Fruit fly (Drosophila melanogaster): Measurements from ENCODE around the gene Polr2J.

Gene Polr2J

dm6 chr2L:17431359-17431675 lies 21.1 kb upstream of the Polr2J start (continued):
- TF ChIP-seq fkh (GFP tag; optimal IDR thresholded peaks at IDR 0.05) (no peak), Eip93F (GFP tag; optimal IDR thresholded peaks at IDR 0.05) (no peak), esn (GFP tag; optimal IDR thresholded peaks at IDR 0.05) (peak; percentile 85), Eip75B (GFP tag; optimal IDR thresholded peaks at IDR 0.05) (peak; percentile 47), cyc (GFP tag; optimal IDR thresholded peaks at IDR 0.05) (peak; percentile 70), CG7368 (GFP tag; optimal IDR thresholded peaks at IDR 0.05) (peak; percentile 62), Smox (GFP tag; optimal IDR thresholded peaks at IDR 0.05) (no peak), lz (GFP tag; optimal IDR thresholded peaks at IDR 0.05) (peak; percentile 72), Ets96B (tag; optimal IDR thresholded peaks at IDR 0.05) (peak; percentile 66), fd59A (GFP tag; optimal IDR thresholded peaks at IDR 0.05) (no peak), Sox15 (GFP tag; optimal IDR thresholded peaks at IDR 0.05) (peak; percentile 65), Met (GFP tag; optimal IDR thresholded peaks at IDR 0.05) (peak; percentile 70), CG8632 (GFP tag; optimal IDR thresholded peaks at IDR 0.05) (peak; percentile 75), net (GFP tag; optimal IDR thresholded peaks at IDR 0.05) (peak; percentile 78), CG16779 (tag; optimal IDR thresholded peaks at IDR 0.05) (no peak), ss (GFP tag; optimal IDR thresholded peaks at IDR 0.05) (no peak), eg (GFP tag; IDR thresholded peaks at IDR 0.05) (peak; percentile 66), CG3032 (tag; optimal IDR thresholded peaks at IDR 0.05) (peak; percentile 32), CG6792 (GFP tag; optimal IDR thresholded peaks at IDR 0.05) (peak; percentile 73), Blimp-1 (GFP tag; optimal IDR thresholded peaks at IDR 0.05) (no peak), Sox14 (GFP tag; optimal IDR thresholded peaks at IDR 0.05) (peak; percentile 71), CG9139 (GFP tag; optimal IDR thresholded peaks at IDR 0.05) (no peak), CG3919 (GFP tag; optimal IDR thresholded peaks at IDR 0.05) (peak; percentile 77), svp (GFP tag) (peak; percentile 93), CG11762 (GFP tag; optimal IDR thresholded peaks at IDR 0.05; ENCODE audit: insufficient read depth) (peak; percentile 61), OdsH (GFP tag; optimal IDR thresholded peaks at IDR 0.05) (peak; percentile 84), CG11294 (GFP tag; IDR thresholded peaks at IDR 0.05) (0 out of 2 replicates have a peak, but pooled peaks have one; percentile 16), Eip78C (GFP tag) (peak; percentile 97), dac (GFP tag; optimal IDR thresholded peaks at IDR 0.05) (no peak), CG8119 (GFP tag; IDR thresholded peaks at IDR 0.05) (peak; percentile 84), CG10631 (GFP tag; optimal IDR thresholded peaks at IDR 0.05) (peak; percentile 76), CG6276 (GFP tag; optimal IDR thresholded peaks at IDR 0.05) (peak; percentile 65)

- TF ChIP-seq Gug (GFP tag; IDR thresholded peaks at IDR 0.05) (no peak), acj6 (GFP tag; optimal IDR thresholded peaks at IDR 0.05) (no peak), CG11902 (GFP tag; optimal IDR thresholded peaks at IDR 0.05) (no peak), Ets96B (tag; optimal IDR thresholded peaks at IDR 0.05) (peak; percentile 61), CG3032 (tag; optimal IDR thresholded peaks at IDR 0.05) (no peak), CG31627 (GFP tag; optimal IDR thresholded peaks at IDR 0.05) (peak; percentile 18), CG6808 (GFP tag; optimal IDR thresholded peaks at IDR 0.05) (no peak), cyc (GFP tag; optimal IDR thresholded peaks at IDR 0.05) (no peak), Eip78C (GFP tag) (no peak), CG6163 (GFP tag; IDR thresholded peaks at IDR 0.05) (peak; percentile 10; the same call in 2 of the 3 replicates), vri (GFP tag; optimal IDR thresholded peaks at IDR 0.05) (peak; percentile 89), CG15336 (GFP tag; IDR thresholded peaks at IDR 0.05) (peak; percentile 60), CG8119 (GFP tag; IDR thresholded peaks at IDR 0.05) (peak; percentile 62), CG6276 (GFP tag; optimal IDR thresholded peaks at IDR 0.05) (no peak), pdm3 (GFP tag; optimal IDR thresholded peaks at IDR 0.05) (peak; percentile 44), Sox15 (GFP tag; optimal IDR thresholded peaks at IDR 0.05) (peak; percentile 2), Eip75B (GFP tag; optimal IDR thresholded peaks at IDR 0.05) (no peak), CG6854 (GFP tag; optimal IDR thresholded peaks at IDR 0.05) (peak; percentile 2), Blimp-1 (GFP tag; optimal IDR thresholded peaks at IDR 0.05) (peak; percentile 86)
Observed at dm6 chr2L:17430602-17431358, 20.6 kb upstream of the Polr2J start.

All from whole organism, prepupa.